Worm (Caenorhabditis elegans): ENCODE results near the gene ZK593.2.

Gene ZK593.2

ce11 chrIV:10884263-10884662 is 28.9 kb upstream of the ZK593.2 start, which contains the start of gene F13E9.5:
F13E9.5 (minus strand) TSS chrIV:10884363.
- TF ChIP-seq R02D3.7 (tag; optimal IDR thresholded peaks at IDR 0.05), result no peak
- TF ChIP-seq unc-39 (tag; optimal IDR thresholded peaks at IDR 0.05), result no peak
- TF ChIP-seq nhr-25 (tag; optimal IDR thresholded peaks at IDR 0.05), result no peak
- TF ChIP-seq ceh-16 (tag; optimal IDR thresholded peaks at IDR 0.05), result no peak
- no peak for TF ChIP-seq nhr-28 (tag; optimal IDR thresholded peaks at IDR 0.05)
- TF ChIP-seq fos-1 (tag; optimal IDR thresholded peaks at IDR 0.05), result no peak
- no peak for TF ChIP-seq egl-27 (tag; optimal IDR thresholded peaks at IDR 0.05)
- no peak for TF ChIP-seq unc-62 (GFP tag; optimal IDR thresholded peaks at IDR 0.05)
- no peak for TF ChIP-seq elt-1 (tag; optimal IDR thresholded peaks at IDR 0.05)
- TF ChIP-seq ZK546.5 (tag; optimal IDR thresholded peaks at IDR 0.05), result no peak
- TF ChIP-seq nhr-76 (tag; optimal IDR thresholded peaks at IDR 0.05), result no peak
- no peak for TF ChIP-seq nhr-67 (tag; optimal IDR thresholded peaks at IDR 0.05)
- TF ChIP-seq fkh-10 (GFP tag; optimal IDR thresholded peaks at IDR 0.05), result no peak
- TF ChIP-seq ztf-11 (tag; optimal IDR thresholded peaks at IDR 0.05), result no peak
- no peak for TF ChIP-seq nhr-12 (tag; optimal IDR thresholded peaks at IDR 0.05)
- no peak for TF ChIP-seq elt-3 (tag; optimal IDR thresholded peaks at IDR 0.05)
- no peak for TF ChIP-seq eor-1 (tag; optimal IDR thresholded peaks at IDR 0.05)
- no peak for TF ChIP-seq ama-1 (optimal IDR thresholded peaks at IDR 0.05)
- no peak for TF ChIP-seq nfya-1 (tag; optimal IDR thresholded peaks at IDR 0.05; ENCODE audit: insufficient read depth)

DNA sequence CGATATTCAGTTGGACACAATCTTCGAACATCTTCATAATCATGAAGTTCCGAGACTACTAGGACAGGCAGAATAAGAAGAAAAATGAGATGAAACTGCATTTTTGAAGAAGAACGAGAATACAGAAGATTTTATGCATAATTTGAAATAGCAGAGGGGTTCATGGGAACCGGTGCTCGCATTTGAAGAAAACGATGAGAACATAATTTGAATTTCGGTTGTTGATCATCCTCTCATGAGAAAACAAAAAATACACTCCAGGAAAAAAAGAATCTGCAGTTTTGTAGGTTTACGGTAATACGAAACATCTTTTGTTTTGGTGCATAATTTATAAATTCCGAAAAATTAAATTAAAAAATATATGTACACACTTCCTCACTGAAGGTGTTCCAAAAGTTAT is 27.3 kb upstream of the ZK593.2 start, which contains the start of gene srlf-11:
Gene srlf-11 (minus strand): TSS at position 101 of the 400 bp plus-strand sequence.
- TF ChIP-seq elt-1 (tag; optimal IDR thresholded peaks at IDR 0.05) (no peak), egl-5 (tag; optimal IDR thresholded peaks at IDR 0.05) (no peak)

DNA sequence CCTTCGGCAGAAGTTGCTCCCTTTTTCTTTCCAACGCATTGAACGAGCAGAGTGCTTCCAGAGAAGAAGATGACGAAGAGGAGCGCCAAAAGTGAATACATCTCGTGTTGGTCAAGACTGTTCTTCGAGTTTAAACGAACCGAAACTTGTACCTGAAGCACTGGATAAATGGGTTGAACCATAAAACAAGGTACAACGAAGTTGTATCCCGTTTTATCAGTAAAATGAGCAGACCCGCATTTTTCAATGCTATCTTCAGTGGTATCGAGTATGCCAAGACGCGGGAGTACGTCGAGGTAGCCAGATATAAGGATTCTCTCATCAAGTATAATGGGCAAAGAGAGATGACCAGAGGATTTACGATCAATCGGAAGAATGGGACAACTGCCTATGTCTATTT is 25.9 kb upstream of the ZK593.2 start, which contains the start of gene F13E9.16:
Gene F13E9.16 (minus strand): TSS at position 101 of the 400 bp plus-strand sequence.
- TF ChIP-seq nhr-23 (tag; optimal IDR thresholded peaks at IDR 0.05) (no peak), fos-1 (tag; optimal IDR thresholded peaks at IDR 0.05) (no peak), nhr-12 (tag; optimal IDR thresholded peaks at IDR 0.05) (no peak), daf-12 (tag; optimal IDR thresholded peaks at IDR 0.05) (no peak), egl-27 (tag; optimal IDR thresholded peaks at IDR 0.05) (no peak), nhr-67 (tag; optimal IDR thresholded peaks at IDR 0.05) (no peak), lin-15B (tag; optimal IDR thresholded peaks at IDR 0.05) (no peak), skn-1 (tag; optimal IDR thresholded peaks at IDR 0.05) (no peak), ceh-9 (tag; optimal IDR thresholded peaks at IDR 0.05) (no peak), ceh-82 (tag; optimal IDR thresholded peaks at IDR 0.05) (no peak), egl-5 (tag; optimal IDR thresholded peaks at IDR 0.05) (no peak)

ce11 chrIV:10889820-10890462 is 23.2 kb upstream of the ZK593.2 start, which contains the start of gene F13E9.15:
F13E9.15 (minus strand) TSS chrIV:10889870.
- TF ChIP-seq fkh-10 (GFP tag; optimal IDR thresholded peaks at IDR 0.05), result no peak
- no peak for TF ChIP-seq nhr-12 (tag; optimal IDR thresholded peaks at IDR 0.05)
- TF ChIP-seq ceh-16 (tag; optimal IDR thresholded peaks at IDR 0.05), result no peak

DNA sequence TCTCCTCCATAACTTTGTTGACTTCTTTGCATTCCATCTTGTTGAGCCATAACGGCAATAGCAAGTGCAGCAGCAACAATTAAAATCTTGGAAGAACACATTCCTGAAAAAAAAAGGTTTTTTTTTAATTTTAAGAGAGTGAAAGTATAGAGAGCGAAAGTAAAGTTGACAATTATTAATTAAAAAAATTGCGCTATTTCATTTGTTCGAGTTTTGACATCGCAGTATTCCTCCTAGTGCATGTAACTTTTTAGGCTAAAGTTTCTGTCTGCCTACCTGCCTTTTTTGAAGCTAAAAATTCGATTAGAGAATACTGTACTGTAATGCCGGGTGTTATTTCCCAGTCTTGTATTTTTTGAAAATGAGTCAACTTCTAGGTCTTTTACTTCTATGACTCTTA is 21.2 kb upstream of the ZK593.2 start, which contains the start of gene srlf-12:
Gene srlf-12 (minus strand): TSS at position 101 of the 400 bp plus-strand sequence.
- TF ChIP-seq snpc-4 (tag; optimal IDR thresholded peaks at IDR 0.05) (no peak), skn-1 (tag; optimal IDR thresholded peaks at IDR 0.05) (no peak), ama-1 (optimal IDR thresholded peaks at IDR 0.05) (no peak), tbx-2 (tag; optimal IDR thresholded peaks at IDR 0.05) (no peak), nhr-23 (tag; optimal IDR thresholded peaks at IDR 0.05) (no peak), fkh-10 (GFP tag; optimal IDR thresholded peaks at IDR 0.05) (no peak), pha-4 (tag; optimal IDR thresholded peaks at IDR 0.05) (no peak), fkh-2 (tag; optimal IDR thresholded peaks at IDR 0.05) (no peak), mdl-1 (tag; optimal IDR thresholded peaks at IDR 0.05) (no peak), lin-15B (tag; optimal IDR thresholded peaks at IDR 0.05) (no peak), nhr-11 (tag; optimal IDR thresholded peaks at IDR 0.05) (no peak), hmg-11 (tag; optimal IDR thresholded peaks at IDR 0.05) (no peak), nfya-1 (tag; optimal IDR thresholded peaks at IDR 0.05; ENCODE audit: insufficient read depth) (no peak), lin-39 (tag; optimal IDR thresholded peaks at IDR 0.05) (no peak), elt-1 (tag; optimal IDR thresholded peaks at IDR 0.05) (no peak), sea-2 (GFP tag; optimal IDR thresholded peaks at IDR 0.05) (no peak), nhr-67 (tag; optimal IDR thresholded peaks at IDR 0.05) (no peak), nhr-12 (tag; optimal IDR thresholded peaks at IDR 0.05) (no peak), elt-3 (tag; optimal IDR thresholded peaks at IDR 0.05) (no peak), nhr-28 (tag; optimal IDR thresholded peaks at IDR 0.05) (no peak)

Measured in whole organism, L3 larva.